Fruit fly (Drosophila melanogaster) whole organism, embryonic: ENCODE results near the gene CG31038.
A peak's percentile ranks its signal among the peaks of the same experiment; 100 is the strongest.

Experiments used
- Adf1 ChIP-seq: fragments of 200-800 bp; sonication (Bioruptor generic); IDR thresholded peaks from 2 replicates; pipeline ENCODE4 v1.3.6; 2022; ENCODE audit warnings: missing biosample characterization, missing genetic modification characterization
- Antp ChIP-seq: fragments of 200-800 bp; sonication (Bioruptor generic); optimal IDR thresholded peaks from 3 replicates; lab custom pipeline; 2016; ENCODE audit warnings: missing biosample characterization, missing genetic modification characterization
- Atf3 ChIP-seq: fragments of 200-800 bp; sonication (Bioruptor generic); optimal IDR thresholded peaks from 3 replicates; lab custom pipeline; 2016; ENCODE audit warnings: missing biosample characterization, missing genetic modification characterization
- Atf6 ChIP-seq: fragments of 200-800 bp; sonication (Bioruptor generic); IDR thresholded peaks from 2 replicates; pipeline ENCODE4 v1.3.6; 2022; ENCODE audit warnings: missing biosample characterization, missing genetic modification characterization
- B-H2 ChIP-seq: fragments of 200-800 bp; sonication (Bioruptor generic); optimal IDR thresholded peaks from 2 replicates; lab custom pipeline; 2018; ENCODE audit warnings: missing biosample characterization, mild to moderate bottlenecking, missing genetic modification characterization
- CG11398 ChIP-seq: fragments of 200-800 bp; sonication (Bioruptor generic); optimal IDR thresholded peaks from 2 replicates; lab custom pipeline; 2016; ENCODE audit warnings: missing biosample characterization, missing genetic modification characterization
- CG12391 ChIP-seq: fragments of 200-800 bp; sonication (Bioruptor generic); optimal IDR thresholded peaks from 3 replicates; lab custom pipeline; 2018; ENCODE audit warnings: missing biosample characterization, mild to moderate bottlenecking, missing genetic modification characterization, moderate library complexity
- CG12769 ChIP-seq: fragments of 200-800 bp; sonication (Bioruptor generic); optimal IDR thresholded peaks from 2 replicates; lab custom pipeline; 2019; ENCODE audit warnings: missing biosample characterization, mild to moderate bottlenecking, missing genetic modification characterization, moderate library complexity
- CG16779 ChIP-seq: fragments of 200-800 bp; sonication (Bioruptor generic); IDR thresholded peaks from 2 replicates; pipeline ENCODE4 v1.3.6; 2022; ENCODE audit warnings: missing biosample characterization, missing genetic modification characterization
- CG16815 ChIP-seq: fragments of 200-800 bp; sonication (Bioruptor generic); optimal IDR thresholded peaks from 3 replicates; lab custom pipeline; 2017; ENCODE audit warnings: missing biosample characterization, mild to moderate bottlenecking, missing genetic modification characterization
- CG17328 ChIP-seq: fragments of 200-800 bp; sonication (Bioruptor generic); IDR thresholded peaks from 2 replicates; pipeline ENCODE4 v1.3.6; 2022; ENCODE audit warnings: missing biosample characterization, missing genetic modification characterization
- CG17385 ChIP-seq: fragments of 200-800 bp; sonication (Bioruptor generic); optimal IDR thresholded peaks from 3 replicates; lab custom pipeline; 2018; ENCODE audit warnings: missing biosample characterization, mild to moderate bottlenecking, missing genetic modification characterization
- CG1832 ChIP-seq: fragments of 200-800 bp; sonication (Bioruptor generic); optimal IDR thresholded peaks from 2 replicates; lab custom pipeline; 2017; ENCODE audit warnings: missing biosample characterization, mild to moderate bottlenecking, missing genetic modification characterization, inconsistent platforms
- CG18599 ChIP-seq: fragments of 200-800 bp; sonication (Bioruptor generic); optimal IDR thresholded peaks from 3 replicates; lab custom pipeline; 2017; ENCODE audit warnings: missing biosample characterization, missing genetic modification characterization, mild to moderate bottlenecking, moderate library complexity, missing genetic modification reagents
- CG30020 ChIP-seq: fragments of 200-800 bp; optimal IDR thresholded peaks from 2 replicates; lab custom pipeline; 2019; ENCODE audit warnings: missing biosample characterization, mild to moderate bottlenecking, missing genetic modification characterization, moderate library complexity
- CG7357 ChIP-seq: fragments of 200-800 bp; sonication (Bioruptor generic); IDR thresholded peaks from 3 replicates; pipeline ENCODE4 v1.3.6; 2022; ENCODE audit warnings: missing biosample characterization, missing genetic modification characterization
- CG8089 ChIP-seq: fragments of 200-800 bp; sonication (Bioruptor generic); optimal IDR thresholded peaks from 3 replicates; lab custom pipeline; 2016; ENCODE audit warnings: missing biosample characterization, missing genetic modification characterization
- CG9609 ChIP-seq: fragments of 200-800 bp; sonication (Bioruptor generic); optimal IDR thresholded peaks from 3 replicates; lab custom pipeline; 2016; ENCODE audit warnings: missing biosample characterization, missing genetic modification characterization
- D19B ChIP-seq: fragments of 200-800 bp; sonication (Bioruptor generic); optimal IDR thresholded peaks from 2 replicates; lab custom pipeline; 2017; ENCODE audit warnings: missing biosample characterization, mild to moderate bottlenecking, missing genetic modification characterization
- Dad ChIP-seq: fragments of 200-800 bp; sonication (Bioruptor generic); optimal IDR thresholded peaks from 3 replicates; lab custom pipeline; 2016; ENCODE audit warnings: missing biosample characterization, missing genetic modification characterization
- Dip3 ChIP-seq: fragments of 200-800 bp; sonication (Bioruptor generic); optimal IDR thresholded peaks from 3 replicates; lab custom pipeline; 2016; ENCODE audit warnings: missing biosample characterization, missing genetic modification characterization
- Doc3 ChIP-seq: fragments of 200-800 bp; sonication (Bioruptor generic); IDR thresholded peaks from 3 replicates; pipeline ENCODE4 v1.3.6; 2022; ENCODE audit warnings: missing biosample characterization, missing genetic modification characterization; ENCODE audit not compliant: partially characterized antibody
- E2f2 ChIP-seq: fragments of 200-800 bp; sonication (Bioruptor generic); IDR thresholded peaks from 2 replicates; pipeline ENCODE4 v1.3.6; 2022; ENCODE audit warnings: missing biosample characterization, missing genetic modification characterization
- H15 ChIP-seq: fragments of 200-800 bp; sonication (Bioruptor generic); IDR thresholded peaks from 3 replicates; pipeline ENCODE4 v1.3.6; 2022; ENCODE audit warnings: missing biosample characterization, missing genetic modification characterization
- Hand ChIP-seq: fragments of 200-800 bp; sonication (Bioruptor generic); optimal IDR thresholded peaks from 2 replicates; lab custom pipeline; 2017; ENCODE audit warnings: mild to moderate bottlenecking, missing biosample characterization, missing genetic modification reagents, missing genetic modification characterization
- Hsf ChIP-seq: fragments of 200-800 bp; sonication (Bioruptor generic); optimal IDR thresholded peaks from 3 replicates; lab custom pipeline; 2016; ENCODE audit warnings: missing biosample characterization, missing genetic modification characterization
- Meics ChIP-seq: fragments of 200-800 bp; sonication (Bioruptor generic); optimal IDR thresholded peaks from 2 replicates; lab custom pipeline; 2017; ENCODE audit warnings: missing biosample characterization, mild to moderate bottlenecking, missing genetic modification characterization
- Oli ChIP-seq: fragments of 200-800 bp; sonication (Bioruptor generic); optimal IDR thresholded peaks from 2 replicates; lab custom pipeline; 2018; ENCODE audit warnings: missing biosample characterization, mild to moderate bottlenecking, missing genetic modification characterization, moderate library complexity
- Tbp ChIP-seq: fragments of >200 bp; optimal IDR thresholded peaks from 2 replicates; lab custom pipeline; 2018; ENCODE audit warnings: missing biosample characterization, missing genetic modification characterization
- Xbp1 ChIP-seq: fragments of 200-800 bp; sonication (Bioruptor generic); optimal IDR thresholded peaks from 3 replicates; lab custom pipeline; 2016; ENCODE audit warnings: missing biosample characterization, mild to moderate bottlenecking, missing genetic modification characterization
- bcd ChIP-seq: fragments of 200-800 bp; sonication (Bioruptor generic); optimal IDR thresholded peaks from 2 replicates; lab custom pipeline; 2017; ENCODE audit warnings: missing biosample characterization, mild to moderate bottlenecking, missing genetic modification characterization
- cad ChIP-seq: fragments of >200 bp; optimal IDR thresholded peaks from 2 replicates; lab custom pipeline; 2017; ENCODE audit warnings: missing biosample characterization, missing genetic modification characterization
- dmrt99B ChIP-seq: fragments of 200-800 bp; sonication (Bioruptor generic); optimal IDR thresholded peaks from 2 replicates; lab custom pipeline; 2018; ENCODE audit warnings: missing biosample characterization, mild to moderate bottlenecking, missing genetic modification characterization, moderate library complexity
- en ChIP-seq: fragments of 200-800 bp; sonication (Bioruptor generic); optimal IDR thresholded peaks from 2 replicates; lab custom pipeline; 2016; ENCODE audit warnings: missing biosample characterization, missing genetic modification characterization
- ftz-f1 ChIP-seq: fragments of 200-800 bp; sonication (Bioruptor generic); optimal IDR thresholded peaks from 2 replicates; lab custom pipeline; 2016; ENCODE audit warnings: missing biosample characterization, missing genetic modification characterization
- gro ChIP-seq: fragments of 200-800 bp; sonication (Bioruptor generic); optimal IDR thresholded peaks from 2 replicates; lab custom pipeline; 2016; ENCODE audit warnings: missing biosample characterization, missing genetic modification characterization
- hkb ChIP-seq, 2 experiments: fragments of 200-800 bp in 1 of 2; fragments of >200 bp in 1 of 2; sonication (Bioruptor generic) in 1 of 2; IDR thresholded peaks in 1 of 2; optimal IDR thresholded peaks in 1 of 2; 2 replicates each; pipeline versions ENCODE4 v1.3.6 to Lab custom; 2017 to 2022; ENCODE audit warnings: missing biosample characterization in 1 of 2, missing genetic modification characterization in 1 of 2
- kay ChIP-seq: fragments of 200-800 bp; sonication (Bioruptor generic); optimal IDR thresholded peaks from 2 replicates; lab custom pipeline; 2016; ENCODE audit warnings: missing biosample characterization, missing genetic modification characterization
- lbe ChIP-seq: fragments of 200-800 bp; sonication (Bioruptor generic); optimal IDR thresholded peaks from 2 replicates; lab custom pipeline; 2016; ENCODE audit warnings: missing biosample characterization, mild to moderate bottlenecking, missing genetic modification characterization
- lov ChIP-seq, 2 experiments: fragments of 200-800 bp in 1 of 2; fragments of >200 bp in 1 of 2; sonication (Bioruptor generic) in 1 of 2; IDR thresholded peaks in 1 of 2; optimal IDR thresholded peaks in 1 of 2; 2 replicates in 1 of 2; 3 replicates in 1 of 2; pipeline versions ENCODE4 v1.3.6 to Lab custom; 2017 to 2022; ENCODE audit warnings: missing biosample characterization in 1 of 2, missing genetic modification characterization in 1 of 2
- nau ChIP-seq: fragments of 200-800 bp; sonication (Bioruptor generic); optimal IDR thresholded peaks from 3 replicates; lab custom pipeline; 2017; ENCODE audit warnings: missing biosample characterization, mild to moderate bottlenecking, missing genetic modification characterization, missing genetic modification reagents
- pan ChIP-seq, 4 experiments: fragments of >200 bp in 3 of 4; fragments of 200-800 bp in 1 of 4; sonication (Bioruptor generic) in 1 of 4; optimal IDR thresholded peaks in 3 of 4; IDR thresholded peaks in 1 of 4; 2 replicates each; pipeline versions ENCODE4 v1.3.6 to Lab custom; 2017 to 2022; ENCODE audit warnings: missing biosample characterization in 2 of 4, missing genetic modification characterization in 2 of 4, mixed read lengths in 1 of 4
- phol ChIP-seq: fragments of 200-800 bp; sonication (Bioruptor generic); optimal IDR thresholded peaks from 3 replicates; lab custom pipeline; 2018; ENCODE audit warnings: missing biosample characterization, mild to moderate bottlenecking, missing genetic modification characterization, moderate library complexity
- pita ChIP-seq: fragments of 200-800 bp; sonication (Bioruptor generic); optimal IDR thresholded peaks from 2 replicates; lab custom pipeline; 2017; ENCODE audit warnings: missing biosample characterization, mild to moderate bottlenecking, missing genetic modification characterization
- ranshi ChIP-seq: fragments of 200-800 bp; sonication (Bioruptor generic); IDR thresholded peaks from 2 replicates; pipeline ENCODE4 v1.3.6; 2022; ENCODE audit warnings: missing biosample characterization, missing genetic modification characterization
- run ChIP-seq: fragments of 200-800 bp; sonication (Bioruptor generic); optimal IDR thresholded peaks from 3 replicates; lab custom pipeline; 2018; ENCODE audit warnings: missing biosample characterization, mild to moderate bottlenecking, missing genetic modification characterization
- sim ChIP-seq: fragments of 200-800 bp; sonication (Bioruptor generic); IDR thresholded peaks from 2 replicates; pipeline ENCODE4 v1.3.6; 2022; ENCODE audit warnings: missing biosample characterization, missing genetic modification characterization
- ssp ChIP-seq: fragments of 200-800 bp; sonication (Bioruptor generic); IDR thresholded peaks from 2 replicates; pipeline ENCODE4 v1.3.6; 2022; ENCODE audit warnings: missing biosample characterization, missing genetic modification characterization
- wor ChIP-seq: fragments of 200-800 bp; sonication (Bioruptor generic); IDR thresholded peaks from 2 replicates; pipeline ENCODE4 v1.3.6; 2022; ENCODE audit warnings: missing biosample characterization, missing genetic modification characterization
- zfh2 ChIP-seq: fragments of 200-800 bp; sonication (Bioruptor generic); optimal IDR thresholded peaks from 2 replicates; lab custom pipeline; 2016; ENCODE audit warnings: missing biosample characterization, missing genetic modification characterization

Gene CG31038

DNA sequence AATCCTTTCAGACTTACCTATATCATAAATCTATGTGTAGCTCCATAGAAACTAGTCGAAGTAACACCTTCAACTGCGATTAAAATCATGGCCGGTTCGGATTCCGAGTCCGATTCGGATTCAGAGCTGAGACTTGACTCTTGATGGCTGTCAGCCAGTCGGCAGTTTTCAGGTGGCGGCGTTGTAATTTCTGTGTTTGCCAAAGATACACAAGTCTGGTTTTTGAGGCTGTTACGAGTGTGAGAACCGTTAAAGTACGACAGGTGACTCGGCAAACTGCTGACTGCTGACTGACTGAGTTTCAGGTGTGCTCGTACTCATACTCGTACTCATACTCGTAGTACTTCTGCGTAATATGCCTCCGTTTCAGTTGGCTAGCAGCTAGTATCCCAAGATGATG, 14.3 kb downstream of the CG31038 start (continued):
- TF ChIP-seq Adf1 (GFP tag; lab: Robert Waterston, UW), result no peak
- TF ChIP-seq phol (tag; lab: Kevin White, UChicago), result no peak
- peak; percentile 26 for TF ChIP-seq nau
- no peak for TF ChIP-seq Atf3 (GFP tag; lab: Kevin White, UChicago)
- no peak for TF ChIP-seq lov (optimal IDR thresholded peaks at IDR 0.05; lab: Kevin White, UChicago)
- TF ChIP-seq lov (GFP tag; IDR thresholded peaks at IDR 0.05; lab: Robert Waterston, UW), result no peak
- TF ChIP-seq hkb (optimal IDR thresholded peaks at IDR 0.05; lab: Kevin White, UChicago), result no peak
- 0 out of 2 replicates have a peak, but pooled peaks have one; percentile 14 for TF ChIP-seq hkb (GFP tag; IDR thresholded peaks at IDR 0.05; lab: Robert Waterston, UW)
- no peak for TF ChIP-seq Tbp (GFP tag; lab: Kevin White, UChicago)
- no peak for TF ChIP-seq Dad (GFP tag; lab: Kevin White, UChicago)
- TF ChIP-seq gro (GFP tag; lab: Kevin White, UChicago), result no peak
- TF ChIP-seq Oli (tag; lab: Kevin White, UChicago), result no peak
- no peak for TF ChIP-seq CG1832 (GFP tag; lab: Kevin White, UChicago)
- no peak for TF ChIP-seq CG30020 (tag; lab: Kevin White, UChicago)
- no peak for TF ChIP-seq pita
- TF ChIP-seq bcd (GFP tag; lab: Kevin White, UChicago), result peak; percentile 22
- no peak for TF ChIP-seq CG7357
- peak; percentile 38; the same call in 1 of the 2 replicates for TF ChIP-seq Atf6 (GFP tag; lab: Robert Waterston, UW)
- TF ChIP-seq en (GFP tag; lab: Kevin White, UChicago), result no peak
- TF ChIP-seq CG17385 (GFP tag; lab: Kevin White, UChicago), result peak; percentile 16
- no peak for TF ChIP-seq H15 (GFP tag; lab: Robert Waterston, UW)
- no peak for TF ChIP-seq CG16815 (GFP tag; lab: Kevin White, UChicago)
- no peak for TF ChIP-seq sim (GFP tag; lab: Robert Waterston, UW)
- no peak for TF ChIP-seq CG9609 (GFP tag; lab: Kevin White, UChicago)
- no peak for TF ChIP-seq CG8089 (GFP tag; lab: Kevin White, UChicago)
- TF ChIP-seq ftz-f1 (GFP tag; lab: Kevin White, UChicago), result no peak
- peak; percentile 18 for TF ChIP-seq dmrt99B (tag; lab: Kevin White, UChicago)
- TF ChIP-seq CG16779 (GFP tag; lab: Robert Waterston, UW), result no peak
- no peak for TF ChIP-seq pan (optimal IDR thresholded peaks at IDR 0.05; lab: Kevin White, UChicago)
- no peak for TF ChIP-seq pan (GFP tag; optimal IDR thresholded peaks at IDR 0.05 in 1 of 2, IDR thresholded peaks at IDR 0.05 in 1 of 2)
- no peak for TF ChIP-seq CG12391 (tag; lab: Kevin White, UChicago)
- TF ChIP-seq Antp, result no peak
- no peak for TF ChIP-seq run (tag; lab: Kevin White, UChicago)
- TF ChIP-seq Xbp1 (GFP tag; lab: Kevin White, UChicago), result no peak
- TF ChIP-seq D19B, result no peak
- TF ChIP-seq B-H2 (GFP tag; lab: Kevin White, UChicago), result peak; percentile 39
- TF ChIP-seq Dip3, result no peak
- TF ChIP-seq wor (GFP tag; lab: Robert Waterston, UW), result no peak
- TF ChIP-seq cad, result no peak
- no peak for TF ChIP-seq zfh2 (GFP tag; lab: Kevin White, UChicago)
- peak; percentile 46 for TF ChIP-seq Meics (GFP tag; lab: Kevin White, UChicago)
- no peak for TF ChIP-seq kay (GFP tag; lab: Kevin White, UChicago)
- no peak for TF ChIP-seq Hand
- no peak for TF ChIP-seq ssp (GFP tag; lab: Robert Waterston, UW)
- no peak for TF ChIP-seq CG17328 (GFP tag; lab: Robert Waterston, UW)
- peak; percentile 58 for TF ChIP-seq CG12769 (tag; lab: Kevin White, UChicago)
- TF ChIP-seq Hsf (GFP tag; lab: Kevin White, UChicago), result no peak
- TF ChIP-seq Doc3 (GFP tag; lab: Robert Waterston, UW), result no peak
- TF ChIP-seq lbe (GFP tag; lab: Kevin White, UChicago), result no peak
- TF ChIP-seq E2f2 (GFP tag; lab: Robert Waterston, UW), result no peak
- no peak; the same call in 1 of the 2 replicates for TF ChIP-seq ranshi (GFP tag; lab: Robert Waterston, UW)
- TF ChIP-seq CG18599 (GFP tag; lab: Kevin White, UChicago), result peak; percentile 71
- no peak for TF ChIP-seq CG11398
